Fruit fly (Drosophila melanogaster) whole organism, wandering third instar larva: ENCODE results near the gene CG45079.

Experiments used
- CrebA ChIP-seq: fragments of 200-800 bp; sonication (Bioruptor generic); optimal IDR thresholded peaks from 2 replicates; lab custom pipeline; 2016; ENCODE audit warnings: missing biosample characterization, mild to moderate bottlenecking, missing genetic modification characterization, borderline replicate concordance
- Hr78 ChIP-seq: fragments of >200 bp; optimal IDR thresholded peaks from 2 replicates; lab custom pipeline; 2017; ENCODE audit warnings: missing biosample characterization, missing genetic modification characterization
- Myc ChIP-seq: fragments of >200 bp; optimal IDR thresholded peaks from 2 replicates; lab custom pipeline; 2017
- dl ChIP-seq, 2 experiments: fragments of 175-275, 200-275 bp in 1 of 2; fragments of 200-275 bp in 1 of 2; sonication (Bioruptor generic); optimal IDR thresholded peaks; lab custom pipeline; 2018; ENCODE audit warnings: mild to moderate bottlenecking in 2 of 2, missing biosample characterization in 2 of 2, missing genetic modification characterization in 2 of 2, moderate library complexity in 2 of 2; ENCODE audit not compliant: partially characterized antibody in 2 of 2, insufficient read depth in 1 of 2
- foxo ChIP-seq, 2 experiments: fragments of 200-800 bp; sonication (Bioruptor generic); optimal IDR thresholded peaks; 2 replicates in 1 of 2; 3 replicates in 1 of 2; lab custom pipeline; 2016 to 2017; ENCODE audit warnings: missing biosample characterization in 2 of 2, missing genetic modification characterization in 2 of 2
- fru ChIP-seq: fragments of 200-800 bp; sonication (Bioruptor generic); optimal IDR thresholded peaks from 3 replicates; lab custom pipeline; 2016; ENCODE audit warnings: missing biosample characterization, mild to moderate bottlenecking, missing genetic modification characterization
- pan ChIP-seq: fragments of >200 bp; optimal IDR thresholded peaks from 2 replicates; lab custom pipeline; 2017

DNA sequence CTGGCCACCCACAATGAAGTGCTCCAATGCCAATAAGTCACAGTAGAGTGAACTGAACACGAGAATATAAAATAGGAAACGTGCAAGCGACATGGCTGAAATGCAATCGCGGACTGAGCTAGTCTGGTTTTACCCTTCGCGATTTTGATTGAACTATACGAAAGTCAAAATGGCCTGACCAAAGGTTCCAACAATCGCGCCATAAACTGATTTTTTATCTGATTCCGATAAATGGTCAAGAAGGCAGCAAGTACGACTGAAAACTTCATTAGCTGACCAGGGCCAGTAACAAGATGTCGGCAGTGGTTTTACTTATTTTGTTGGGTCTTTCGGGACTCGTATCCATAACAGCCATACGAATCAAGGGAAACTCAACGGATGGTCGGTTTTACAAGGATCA lies 2.6 kb downstream of the CG45079 start, which contains the start of the genes CG17477 and CG31269:
- no peak for TF ChIP-seq fru
- no peak for TF ChIP-seq Myc (lab: Kevin White, UChicago)
- no peak for TF ChIP-seq dl (GFP tag; optimal IDR thresholded peaks at IDR 0.05; lab: Kevin White, UChicago; ENCODE audit: insufficient read depth in 1 of 2, partially characterized antibody in 2 of 2)
- TF ChIP-seq pan (lab: Kevin White, UChicago), result no peak
- no peak for TF ChIP-seq foxo (GFP tag; optimal IDR thresholded peaks at IDR 0.05; lab: Kevin White, UChicago)
- no peak for TF ChIP-seq Hr78 (GFP tag; lab: Kevin White, UChicago)
- TF ChIP-seq CrebA (GFP tag; lab: Kevin White, UChicago), result no peak
